Fruit fly (Drosophila melanogaster): ENCODE results near the gene CG8188.

CG8188 gene

dm6 chrX:17682745-17683505, 19.9 kb downstream of the CG8188 start (continued):
- no peak for TF ChIP-seq Hmx (GFP tag; optimal IDR thresholded peaks at IDR 0.05)
- peak; percentile 92 for TF ChIP-seq vvl (GFP tag; IDR thresholded peaks at IDR 0.05)
- TF ChIP-seq chm (GFP tag; IDR thresholded peaks at IDR 0.05), result peak; percentile 62; the same call in 1 of the 2 replicates
- no peak for TF ChIP-seq tna (GFP tag; IDR thresholded peaks at IDR 0.05; ENCODE audit: partially characterized antibody)
- TF ChIP-seq gt (GFP tag; IDR thresholded peaks at IDR 0.05), result peak; percentile 59
- TF ChIP-seq CG2202 (tag; optimal IDR thresholded peaks at IDR 0.05), result no peak
- peak; percentile 16 for TF ChIP-seq stwl (tag; optimal IDR thresholded peaks at IDR 0.05)
- TF ChIP-seq CG15696 (tag; optimal IDR thresholded peaks at IDR 0.05), result peak; percentile 17
- no peak for TF ChIP-seq CG8359 (GFP tag; optimal IDR thresholded peaks at IDR 0.05; ENCODE audit: borderline replicate concordance)
- TF ChIP-seq CG15514 (GFP tag; optimal IDR thresholded peaks at IDR 0.05), result peak; percentile 5
- TF ChIP-seq Hr51 (GFP tag; optimal IDR thresholded peaks at IDR 0.05), result peak in 1 of 2 experiments; percentile 61
- no peak for TF ChIP-seq Dbx (GFP tag; IDR thresholded peaks at IDR 0.05)
- TF ChIP-seq grau (tag; optimal IDR thresholded peaks at IDR 0.05), result peak; percentile 91
- no peak for TF ChIP-seq CG3281 (GFP tag; optimal IDR thresholded peaks at IDR 0.05)
- no peak for TF ChIP-seq CG14860 (GFP tag; IDR thresholded peaks at IDR 0.05; ENCODE audit: partially characterized antibody)
- no peak for TF ChIP-seq CG15073 (GFP tag; optimal IDR thresholded peaks at IDR 0.05)
- peak; percentile 55 for TF ChIP-seq CG6813 (GFP tag; optimal IDR thresholded peaks at IDR 0.05)
- TF ChIP-seq CG34224 (GFP tag; IDR thresholded peaks at IDR 0.05; ENCODE audit: partially characterized antibody), result no peak
- TF ChIP-seq Sin3A (optimal IDR thresholded peaks at IDR 0.05), result no peak
- no peak for TF ChIP-seq dan (GFP tag; IDR thresholded peaks at IDR 0.05)
- peak; percentile 13 for TF ChIP-seq CG17802 (tag; optimal IDR thresholded peaks at IDR 0.05)
- peak; percentile 26 for TF ChIP-seq CG10431 (GFP tag; optimal IDR thresholded peaks at IDR 0.05)
- TF ChIP-seq CG17829 (tag; optimal IDR thresholded peaks at IDR 0.05), result peak; percentile 55
- TF ChIP-seq CG10959 (GFP tag; IDR thresholded peaks at IDR 0.05), result peak; percentile 52
- no peak for TF ChIP-seq Spps (tag; optimal IDR thresholded peaks at IDR 0.05)
- TF ChIP-seq sisA (GFP tag; IDR thresholded peaks at IDR 0.05), result peak; percentile 88
- TF ChIP-seq HLH3B (GFP tag; IDR thresholded peaks at IDR 0.05), result peak; percentile 78
- TF ChIP-seq lilli (GFP tag; optimal IDR thresholded peaks at IDR 0.05), result peak; percentile 67
- no peak for TF ChIP-seq CG17385 (GFP tag; optimal IDR thresholded peaks at IDR 0.05)
- TF ChIP-seq eve (GFP tag; optimal IDR thresholded peaks at IDR 0.05), result no peak
- peak; percentile 88 for TF ChIP-seq Xrp1 (GFP tag; IDR thresholded peaks at IDR 0.05)
- no peak for TF ChIP-seq insv (GFP tag; optimal IDR thresholded peaks at IDR 0.05)
- no peak for TF ChIP-seq lov (optimal IDR thresholded peaks at IDR 0.05)
- no peak for TF ChIP-seq lov (GFP tag; IDR thresholded peaks at IDR 0.05)
- no peak for TF ChIP-seq CG7745 (tag; optimal IDR thresholded peaks at IDR 0.05)
- TF ChIP-seq zfh2 (GFP tag; optimal IDR thresholded peaks at IDR 0.05), result no peak
- no peak for TF ChIP-seq CG18764 (GFP tag; optimal IDR thresholded peaks at IDR 0.05)
- TF ChIP-seq CG9215 (GFP tag; IDR thresholded peaks at IDR 0.05), result peak; percentile 54; the same call in 1 of the 2 replicates
- TF ChIP-seq CG10543 (GFP tag; optimal IDR thresholded peaks at IDR 0.05), result no peak
- peak; percentile 63 for TF ChIP-seq Asciz (GFP tag; optimal IDR thresholded peaks at IDR 0.05)
- no peak for TF ChIP-seq Side (GFP tag; optimal IDR thresholded peaks at IDR 0.05)
- TF ChIP-seq Usf (GFP tag; optimal IDR thresholded peaks at IDR 0.05), result no peak
- peak; percentile 21 for TF ChIP-seq salm (tag; optimal IDR thresholded peaks at IDR 0.05)
- TF ChIP-seq Ets65A (GFP tag), result peak; percentile 72
- TF ChIP-seq cas (GFP tag; IDR thresholded peaks at IDR 0.05), result no peak
- TF ChIP-seq CG6689 (GFP tag; IDR thresholded peaks at IDR 0.05), result peak; percentile 86
- no peak for TF ChIP-seq NC2β (GFP tag; optimal IDR thresholded peaks at IDR 0.05)
- TF ChIP-seq Awh (GFP tag; IDR thresholded peaks at IDR 0.05), result peak; percentile 86
- no peak for TF ChIP-seq CG6654 (GFP tag; optimal IDR thresholded peaks at IDR 0.05)
- TF ChIP-seq CG13424 (tag; optimal IDR thresholded peaks at IDR 0.05), result peak; percentile 77
